Worm (Caenorhabditis elegans) whole organism, young adult: ENCODE results near the gene M110.7.

Experiments used
- B0261.1 ChIP-seq: sonication (generic microtip); optimal IDR thresholded peaks from 2 replicates; lab custom pipeline; 2016; ENCODE audit warnings: mild to moderate bottlenecking, missing genetic modification characterization, moderate library complexity, missing compliant biosample characterization
- F49E8.2 ChIP-seq: sonication (generic microtip); optimal IDR thresholded peaks from 3 replicates; lab custom pipeline; 2017; ENCODE audit warnings: missing genetic modification characterization, mild to moderate bottlenecking, missing compliant biosample characterization, antibody characterized with exemption, moderate library complexity; ENCODE audit not compliant: insufficient read depth
- F55B11.4 ChIP-seq: sonication (generic microtip); optimal IDR thresholded peaks from 2 replicates; lab custom pipeline; 2016; ENCODE audit warnings: missing compliant biosample characterization, missing genetic modification characterization, borderline replicate concordance; ENCODE audit not compliant: insufficient read depth
- Y53G8AR.9 ChIP-seq: fragments of 200-800 bp; sonication (Bioruptor generic); conservative IDR thresholded peaks from 2 replicates; pipeline ENCODE4 v1.3.6; 2022; ENCODE audit warnings: missing genetic modification reagents, missing genetic modification characterization, missing compliant biosample characterization
- Y56A3A.18 ChIP-seq: fragments of 200-800 bp; sonication (Bioruptor generic); IDR thresholded peaks from 2 replicates; pipeline ENCODE4 v1.3.6; 2022; ENCODE audit warnings: missing genetic modification reagents, missing genetic modification characterization, missing compliant biosample characterization
- Y67H2A.10 ChIP-seq: fragments of 200-800 bp; sonication (Bioruptor generic); conservative IDR thresholded peaks from 2 replicates; pipeline ENCODE4 v1.3.6; 2022; ENCODE audit warnings: missing genetic modification reagents, missing genetic modification characterization, missing compliant biosample characterization
- ZK185.1 ChIP-seq: sonication (generic microtip); optimal IDR thresholded peaks from 2 replicates; lab custom pipeline; 2016; ENCODE audit warnings: mild to moderate bottlenecking, missing genetic modification characterization, missing compliant biosample characterization; ENCODE audit not compliant: poor library complexity, severe bottlenecking
- ama-1 ChIP-seq, 3 experiments: fragments of 150-350 bp in 1 of 3; sonication (generic microtip) in 2 of 3; optimal IDR thresholded peaks; 2 replicates each; lab custom pipeline; 2014 to 2018; ENCODE audit warnings: missing biosample characterization in 2 of 3, missing genetic modification characterization in 2 of 3, missing genetic modification reagents in 2 of 3
- atf-7 ChIP-seq: sonication (generic microtip); optimal IDR thresholded peaks from 2 replicates; lab custom pipeline; 2017; ENCODE audit warnings: mild to moderate bottlenecking, missing genetic modification characterization, missing compliant biosample characterization
- athp-1 ChIP-seq: sonication (generic microtip); optimal IDR thresholded peaks from 2 replicates; lab custom pipeline; 2017; ENCODE audit warnings: mild to moderate bottlenecking, missing genetic modification characterization, missing compliant biosample characterization
- attf-6 ChIP-seq: fragments of 200-800 bp; sonication (Bioruptor generic); IDR thresholded peaks from 2 replicates; pipeline ENCODE4 v1.3.6; 2022; ENCODE audit warnings: missing genetic modification reagents, missing genetic modification characterization, missing compliant biosample characterization
- bed-1 ChIP-seq: fragments of 200-800 bp; sonication (Bioruptor generic); IDR thresholded peaks from 2 replicates; pipeline ENCODE4 v1.3.6; 2022; ENCODE audit warnings: missing genetic modification reagents, missing genetic modification characterization, missing compliant biosample characterization
- cebp-1 ChIP-seq, 2 experiments: fragments of 200-800 bp in 1 of 2; sonication (Bioruptor generic) in 1 of 2; sonication (generic microtip) in 1 of 2; IDR thresholded peaks in 1 of 2; optimal IDR thresholded peaks in 1 of 2; 2 replicates each; pipeline versions ENCODE4 v1.3.6 to Lab custom; 2017 to 2022; ENCODE audit warnings: missing compliant biosample characterization in 2 of 2, missing genetic modification characterization in 2 of 2, mild to moderate bottlenecking in 1 of 2, missing genetic modification reagents in 1 of 2, moderate library complexity in 1 of 2
- cebp-2 ChIP-seq: fragments of 200-800 bp; sonication (Bioruptor generic); IDR thresholded peaks from 2 replicates; pipeline ENCODE4 v1.3.6; 2022; ENCODE audit warnings: missing genetic modification characterization, missing compliant biosample characterization
- ceh-100 ChIP-seq: fragments of 200-800 bp; sonication (Bioruptor generic); IDR thresholded peaks from 2 replicates; pipeline ENCODE4 v1.3.6; 2022; ENCODE audit warnings: missing genetic modification reagents, missing genetic modification characterization, missing compliant biosample characterization
- ceh-27 ChIP-seq: fragments of 200-800 bp; sonication (Bioruptor generic); optimal IDR thresholded peaks from 2 replicates; lab custom pipeline; 2018; ENCODE audit warnings: mild to moderate bottlenecking, missing genetic modification characterization, moderate library complexity, missing compliant biosample characterization
- dox-1 ChIP-seq: fragments of 200-800 bp; sonication (Bioruptor generic); IDR thresholded peaks from 2 replicates; pipeline ENCODE4 v1.3.6; 2022; ENCODE audit warnings: missing genetic modification reagents, missing genetic modification characterization, missing compliant biosample characterization
- efl-1 ChIP-seq: fragments of 150-350 bp; optimal IDR thresholded peaks from 2 replicates; lab custom pipeline; 2014; ENCODE audit warnings: missing biosample characterization, missing genetic modification reagents, missing genetic modification characterization
- egrh-3 ChIP-seq: fragments of 200-800 bp; sonication (Bioruptor generic); IDR thresholded peaks from 2 replicates; pipeline ENCODE4 v1.3.6; 2022; ENCODE audit warnings: missing genetic modification reagents, missing genetic modification characterization, missing compliant biosample characterization
- ekl-4 ChIP-seq: fragments of 200-800 bp; sonication (Bioruptor generic); IDR thresholded peaks from 2 replicates; pipeline ENCODE4 v1.3.6; 2022; ENCODE audit warnings: missing genetic modification reagents, missing genetic modification characterization, missing compliant biosample characterization
- ets-4 ChIP-seq: fragments of 200-800 bp; sonication (Bioruptor generic); optimal IDR thresholded peaks from 2 replicates; lab custom pipeline; 2018; ENCODE audit warnings: mild to moderate bottlenecking, missing genetic modification characterization, missing compliant biosample characterization
- gei-17 ChIP-seq: fragments of 200-800 bp; sonication (Bioruptor generic); optimal IDR thresholded peaks from 2 replicates; lab custom pipeline; 2018; ENCODE audit warnings: mild to moderate bottlenecking, missing genetic modification characterization, missing compliant biosample characterization
- him-1 ChIP-seq: sonication (generic microtip); optimal IDR thresholded peaks from 2 replicates; lab custom pipeline; 2016; ENCODE audit warnings: missing genotype, missing genetic modification reagents, missing genetic modification characterization, missing compliant biosample characterization
- hrde-1 ChIP-seq: sonication (generic microtip); optimal IDR thresholded peaks from 2 replicates; lab custom pipeline; 2016; ENCODE audit warnings: missing genetic modification characterization, mild to moderate bottlenecking, missing compliant biosample characterization, moderate library complexity, missing genotype, missing genetic modification reagents, borderline replicate concordance
- let-607 ChIP-seq, 2 experiments: fragments of 200-800 bp in 1 of 2; sonication (Bioruptor generic) in 1 of 2; sonication (generic microtip) in 1 of 2; optimal IDR thresholded peaks; 2 replicates each; lab custom pipeline; 2016 to 2018; ENCODE audit warnings: mild to moderate bottlenecking in 2 of 2, missing compliant biosample characterization in 2 of 2, missing genetic modification characterization in 2 of 2, moderate library complexity in 2 of 2, missing genotype in 1 of 2
- lin-26 ChIP-seq: fragments of 200-800 bp; sonication (Bioruptor generic); IDR thresholded peaks from 2 replicates; pipeline ENCODE4 v1.3.6; 2022; ENCODE audit warnings: missing genetic modification reagents, missing genetic modification characterization, missing compliant biosample characterization
- lir-1 ChIP-seq: fragments of 200-800 bp; sonication (Bioruptor generic); conservative IDR thresholded peaks from 2 replicates; pipeline ENCODE4 v1.3.6; 2022; ENCODE audit warnings: missing genetic modification reagents, missing genetic modification characterization, missing compliant biosample characterization
- madf-3 ChIP-seq: fragments of 200-800 bp; sonication (Bioruptor generic); IDR thresholded peaks from 2 replicates; pipeline ENCODE4 v1.3.6; 2022; ENCODE audit warnings: missing genetic modification reagents, missing genetic modification characterization, missing compliant biosample characterization
- madf-6 ChIP-seq: fragments of 200-800 bp; sonication (Bioruptor generic); IDR thresholded peaks from 2 replicates; pipeline ENCODE4 v1.3.6; 2022; ENCODE audit warnings: missing genetic modification reagents, missing genetic modification characterization, missing compliant biosample characterization
- mel-28 ChIP-seq: sonication (generic microtip); optimal IDR thresholded peaks from 2 replicates; lab custom pipeline; 2016; ENCODE audit warnings: borderline replicate concordance, mild to moderate bottlenecking, missing genetic modification characterization, missing compliant biosample characterization
- mes-4 ChIP-seq: sonication (generic microtip); optimal IDR thresholded peaks from 2 replicates; lab custom pipeline; 2016; ENCODE audit warnings: missing genotype, missing genetic modification characterization, missing compliant biosample characterization
- nhr-80 ChIP-seq: sonication (generic microtip); optimal IDR thresholded peaks from 2 replicates; lab custom pipeline; 2016; ENCODE audit warnings: missing genetic modification characterization, missing compliant biosample characterization
- rcor-1 ChIP-seq: fragments of 200-800 bp; sonication (Bioruptor generic); IDR thresholded peaks from 2 replicates; pipeline ENCODE4 v1.3.6; 2022; ENCODE audit warnings: missing genetic modification reagents, missing genetic modification characterization, missing compliant biosample characterization
- rec-8 ChIP-seq, 2 experiments: sonication (generic microtip); optimal IDR thresholded peaks; 2 replicates each; lab custom pipeline; 2016; ENCODE audit warnings: mild to moderate bottlenecking in 2 of 2, missing genetic modification characterization in 2 of 2, missing genetic modification reagents in 2 of 2, missing genotype in 2 of 2, missing biosample characterization in 1 of 2, missing compliant biosample characterization in 1 of 2, moderate library complexity in 1 of 2
- snpc-4 ChIP-seq, 5 experiments: fragments of 150-350 bp in 1 of 5; sonication (generic microtip) in 4 of 5; optimal IDR thresholded peaks; 2 replicates each; lab custom pipeline; 2014 to 2018; ENCODE audit warnings: missing genetic modification characterization in 5 of 5, missing biosample characterization in 3 of 5, antibody characterized with exemption in 2 of 5, mild to moderate bottlenecking in 2 of 5, missing compliant biosample characterization in 2 of 5, missing genotype in 2 of 5, moderate library complexity in 2 of 5, missing genetic modification reagents in 1 of 5
- somi-1 ChIP-seq: fragments of 200-800 bp; sonication (Bioruptor generic); optimal IDR thresholded peaks from 2 replicates; lab custom pipeline; 2018; ENCODE audit warnings: mild to moderate bottlenecking, missing genetic modification characterization, missing compliant biosample characterization
- tlf-1 ChIP-seq: fragments of 200-800 bp; sonication (Bioruptor generic); optimal IDR thresholded peaks from 2 replicates; lab custom pipeline; 2018; ENCODE audit warnings: mild to moderate bottlenecking, missing genetic modification characterization, missing compliant biosample characterization
- zim-3 ChIP-seq: sonication (generic microtip); optimal IDR thresholded peaks from 2 replicates; lab custom pipeline; 2017; ENCODE audit warnings: mild to moderate bottlenecking, missing genetic modification characterization, moderate library complexity, missing compliant biosample characterization
- ztf-28 ChIP-seq: fragments of 200-800 bp; sonication (Bioruptor generic); IDR thresholded peaks from 2 replicates; pipeline ENCODE4 v1.3.6; 2022; ENCODE audit warnings: missing genetic modification reagents, missing genetic modification characterization, missing compliant biosample characterization

Gene M110.7

DNA sequence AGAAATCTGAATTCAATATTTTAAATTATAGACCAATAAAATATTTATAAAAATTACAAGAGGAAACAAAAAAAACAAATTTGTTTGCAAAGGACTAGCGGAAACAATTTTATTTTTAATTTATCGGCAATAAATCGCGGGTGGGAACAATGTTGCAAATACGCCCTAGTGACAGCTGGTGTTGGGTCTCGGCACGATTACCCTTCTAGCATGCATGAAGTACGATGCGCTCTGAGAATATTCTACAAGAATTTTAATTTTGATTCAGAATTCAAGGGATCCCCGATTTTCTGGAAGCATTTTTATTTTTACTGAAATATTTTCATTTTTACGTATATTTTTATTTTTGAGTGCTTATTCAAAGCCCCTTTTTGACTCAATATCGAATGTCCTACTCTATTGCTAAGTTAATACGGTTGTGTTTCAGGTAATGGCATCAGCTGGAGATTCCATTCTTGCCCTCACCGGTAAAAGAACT, 47.5 kb upstream of the M110.7 start, which contains the start of the genes mig-5 and cct-1 (continued):
- TF ChIP-seq Y67H2A.10 (peak; percentile 54; the same call in 1 of the 2 replicates), let-607 (tag; optimal IDR thresholded peaks at IDR 0.05; lab: Kevin White, UChicago) (peak in 1 of 2 experiments; percentile 84), cebp-2 (GFP tag; lab: Robert Waterston, UW) (no peak), ztf-28 (GFP tag; lab: Robert Waterston, UW) (0 out of 2 replicates have a peak, but pooled peaks have one; percentile 18), cebp-1 (GFP tag; IDR thresholded peaks at IDR 0.05; lab: Robert Waterston, UW) (peak; percentile 52; the same call in 1 of the 2 replicates), cebp-1 (tag; optimal IDR thresholded peaks at IDR 0.05; lab: Kevin White, UChicago) (no peak), somi-1 (GFP tag; lab: Kevin White, UChicago) (peak; percentile 87)
- TF ChIP-seq, all 124 proteins: peak for 71

DNA sequence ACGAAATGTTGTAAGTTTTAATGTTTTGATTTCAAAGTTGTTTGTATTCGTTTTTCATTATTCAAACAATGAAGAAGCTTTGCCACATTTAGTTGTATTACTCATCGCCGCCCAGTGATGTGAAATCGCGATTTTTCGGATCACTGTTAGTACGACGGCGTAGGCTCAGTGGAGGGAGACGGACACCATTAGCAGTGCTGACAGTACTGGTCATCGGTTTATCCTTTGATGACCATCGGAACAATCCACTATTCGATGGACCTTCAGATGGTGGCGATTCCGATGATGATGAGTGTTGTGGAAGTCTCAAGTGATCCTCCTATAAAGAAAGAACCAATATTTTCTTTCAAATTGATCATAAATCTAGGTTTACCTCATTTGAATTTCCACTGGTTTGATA, 45.1 kb upstream of the M110.7 start:
- peak; percentile 9 for TF ChIP-seq ZK185.1 (tag; lab: Kevin White, UChicago)
- TF ChIP-seq F49E8.2 = peak; percentile 21
- no peak for TF ChIP-seq rec-8 (tag; optimal IDR thresholded peaks at IDR 0.05; lab: Kevin White, UChicago)
- no peak for TF ChIP-seq efl-1 (GFP tag; lab: Kevin White, UChicago)
- TF ChIP-seq gei-17 (GFP tag; lab: Kevin White, UChicago) = no peak
- peak; percentile 60 for TF ChIP-seq madf-6
- no peak for TF ChIP-seq atf-7 (tag; lab: Kevin White, UChicago)
- TF ChIP-seq zim-3 (tag; lab: Kevin White, UChicago) = no peak
- no peak for TF ChIP-seq snpc-4 (GFP tag; optimal IDR thresholded peaks at IDR 0.05; lab: Kevin White, UChicago)
- peak in 1 of 4 experiments; percentile 1 for TF ChIP-seq snpc-4 (tag; optimal IDR thresholded peaks at IDR 0.05; lab: Kevin White, UChicago)
- TF ChIP-seq ets-4 (GFP tag; lab: Kevin White, UChicago) = no peak
- no peak for TF ChIP-seq madf-3 (GFP tag; lab: Robert Waterston, UW)
- peak; percentile 21 for TF ChIP-seq mes-4
- TF ChIP-seq athp-1 (tag; lab: Kevin White, UChicago) = peak; percentile 74
- no peak for TF ChIP-seq nhr-80 (tag; lab: Kevin White, UChicago)
- no peak for TF ChIP-seq lir-1 (GFP tag; lab: Robert Waterston, UW)
- TF ChIP-seq attf-6 = 0 out of 2 replicates have a peak, but pooled peaks have one; percentile 10
- TF ChIP-seq ekl-4 = 0 out of 2 replicates have a peak, but pooled peaks have one; percentile 15
- TF ChIP-seq somi-1 (GFP tag; lab: Kevin White, UChicago) = no peak
- no peak for TF ChIP-seq ama-1 (optimal IDR thresholded peaks at IDR 0.05; lab: Kevin White, UChicago)
- TF ChIP-seq ama-1 (GFP tag; optimal IDR thresholded peaks at IDR 0.05; lab: Kevin White, UChicago) = peak in 1 of 2 experiments; percentile 33
- no peak for TF ChIP-seq bed-1
- no peak for TF ChIP-seq egrh-3 (GFP tag; lab: Robert Waterston, UW)
- peak; percentile 78 for TF ChIP-seq Y53G8AR.9
- no peak for TF ChIP-seq let-607 (tag; optimal IDR thresholded peaks at IDR 0.05; lab: Kevin White, UChicago)
- TF ChIP-seq tlf-1 (GFP tag; lab: Kevin White, UChicago) = peak; percentile 50
- TF ChIP-seq ceh-27 (GFP tag; lab: Kevin White, UChicago) = no peak
- TF ChIP-seq lin-26 = 0 out of 2 replicates have a peak, but pooled peaks have one; percentile 29
- TF ChIP-seq ceh-100 (GFP tag; lab: Robert Waterston, UW) = no peak

DNA sequence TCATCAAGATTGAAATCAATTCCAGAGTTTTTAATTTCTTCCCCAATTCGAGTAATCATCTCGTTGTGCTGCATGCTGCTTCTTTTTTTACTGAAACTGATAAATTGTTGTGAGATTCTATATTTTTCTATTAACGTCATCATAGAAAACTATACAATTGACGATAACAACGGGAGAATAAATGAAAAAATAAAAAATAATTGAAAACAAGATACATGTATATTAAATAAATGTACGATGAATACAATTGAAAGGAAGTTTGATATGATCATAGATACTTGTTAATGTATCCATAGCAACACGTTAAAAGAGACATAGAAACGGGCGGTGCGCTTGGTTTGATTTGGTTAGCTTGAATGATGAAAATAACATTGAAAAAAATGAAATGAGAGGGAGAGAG, 42.1 kb upstream of the M110.7 start, which contains the start of gene T05C12.8:
T05C12.8 (minus strand) TSS at position 101 of the 400 bp plus-strand sequence.
- TF ChIP-seq F55B11.4 (tag; lab: Kevin White, UChicago) (no peak), dox-1 (GFP tag; lab: Robert Waterston, UW) (no peak), ztf-28 (GFP tag; lab: Robert Waterston, UW) (no peak), rcor-1 (GFP tag; lab: Robert Waterston, UW) (no peak), bed-1 (no peak), atf-7 (tag; lab: Kevin White, UChicago) (no peak), him-1 (tag; lab: Kevin White, UChicago) (no peak), mel-28 (no peak), hrde-1 (tag; lab: Kevin White, UChicago) (no peak), B0261.1 (tag; lab: Kevin White, UChicago) (no peak), Y56A3A.18 (GFP tag; lab: Robert Waterston, UW) (no peak)
